Worm (Caenorhabditis elegans) whole organism, late embryonic: Measurements from ENCODE around the gene wago-5.

Source experiments
- C38D4.7 ChIP-seq: fragments of 200-800 bp; sonication (Bioruptor generic); optimal IDR thresholded peaks from 2 replicates; lab custom pipeline; 2018; ENCODE audit warnings: mild to moderate bottlenecking, missing genetic modification characterization, moderate library complexity, missing compliant biosample characterization
- K09A11.1 ChIP-seq: sonication (generic microtip); optimal IDR thresholded peaks from 2 replicates; lab custom pipeline; 2017; ENCODE audit warnings: antibody characterized with exemption, mild to moderate bottlenecking, missing genetic modification characterization, missing compliant biosample characterization; ENCODE audit not compliant: insufficient read depth
- Y22D7AL.16 ChIP-seq: sonication (generic microtip); optimal IDR thresholded peaks from 2 replicates; lab custom pipeline; 2016; ENCODE audit warnings: missing genetic modification characterization, missing compliant biosample characterization
- ama-1 ChIP-seq: fragments of 150-350 bp; optimal IDR thresholded peaks from 2 replicates; lab custom pipeline; 2014
- ceh-24 ChIP-seq: sonication (generic microtip); optimal IDR thresholded peaks from 2 replicates; lab custom pipeline; 2016; ENCODE audit warnings: mild to moderate bottlenecking, missing genetic modification characterization, missing compliant biosample characterization
- ceh-34 ChIP-seq: sonication (generic microtip); optimal IDR thresholded peaks from 2 replicates; lab custom pipeline; 2016; ENCODE audit warnings: mild to moderate bottlenecking, missing genetic modification characterization, missing compliant biosample characterization
- dve-1 ChIP-seq: sonication (generic microtip); optimal IDR thresholded peaks from 2 replicates; lab custom pipeline; 2017; ENCODE audit warnings: antibody characterized with exemption, mild to moderate bottlenecking, missing genetic modification characterization, missing compliant biosample characterization
- elt-2 ChIP-seq: sonication (generic microtip); optimal IDR thresholded peaks from 2 replicates; lab custom pipeline; 2016; ENCODE audit warnings: missing genetic modification reagents, missing genetic modification characterization, missing compliant biosample characterization
- fkh-6 ChIP-seq: sonication (generic microtip); optimal IDR thresholded peaks from 2 replicates; lab custom pipeline; 2016; ENCODE audit warnings: missing genetic modification characterization, missing compliant biosample characterization
- hlh-30 ChIP-seq: sonication (generic microtip); optimal IDR thresholded peaks from 2 replicates; lab custom pipeline; 2017; ENCODE audit warnings: antibody characterized with exemption, missing genetic modification characterization, missing compliant biosample characterization; ENCODE audit not compliant: insufficient read depth
- pag-3 ChIP-seq: sonication (generic microtip); optimal IDR thresholded peaks from 2 replicates; lab custom pipeline; 2016; ENCODE audit warnings: missing compliant biosample characterization, missing genetic modification characterization, borderline replicate concordance
- ref-2 ChIP-seq: sonication (generic microtip); optimal IDR thresholded peaks from 2 replicates; lab custom pipeline; 2016; ENCODE audit warnings: missing genetic modification characterization, missing compliant biosample characterization
- unc-55 ChIP-seq: sonication (generic microtip); optimal IDR thresholded peaks from 2 replicates; lab custom pipeline; 2017; ENCODE audit warnings: missing biosample characterization, missing genetic modification reagents, missing genetic modification characterization

DNA sequence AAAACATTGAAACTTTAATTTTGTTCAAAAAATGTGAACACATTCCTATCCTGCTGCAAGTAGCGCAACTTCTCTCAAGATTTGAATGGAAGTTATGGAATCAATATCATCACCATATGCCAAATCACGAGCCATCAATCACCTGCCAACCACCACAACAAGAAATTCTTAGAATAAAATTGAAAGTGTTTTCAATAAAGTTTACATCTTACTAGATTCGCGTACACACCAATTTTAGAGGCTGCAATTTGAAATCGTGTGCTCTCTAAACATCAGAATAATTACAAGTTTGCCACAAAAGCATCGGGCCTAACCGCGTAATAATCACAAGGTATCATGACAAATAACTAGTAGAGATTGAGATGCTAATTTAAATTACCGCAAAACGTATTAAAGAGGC is 40.4 kb downstream of the wago-5 start:
- TF ChIP-seq K09A11.1 (no peak), elt-2 (tag; lab: Kevin White, UChicago) (no peak), hlh-30 (no peak), pag-3 (tag; lab: Kevin White, UChicago) (no peak), ceh-34 (tag; lab: Kevin White, UChicago) (no peak), ama-1 (lab: Kevin White, UChicago) (no peak), unc-55 (GFP tag; lab: Kevin White, UChicago) (no peak), C38D4.7 (GFP tag; lab: Kevin White, UChicago) (no peak), Y22D7AL.16 (tag; lab: Kevin White, UChicago) (no peak), ref-2 (tag; lab: Kevin White, UChicago) (no peak), ceh-24 (no peak), dve-1 (tag; lab: Kevin White, UChicago) (no peak), fkh-6 (no peak)
